Worm (Caenorhabditis elegans) whole organism, late embryonic: ENCODE data around the gene K09C4.4.

Experiments used
- C38D4.7 ChIP-seq: fragments of 200-800 bp; sonication (Bioruptor generic); optimal IDR thresholded peaks from 2 replicates; lab custom pipeline; 2018; ENCODE audit warnings: mild to moderate bottlenecking, missing genetic modification characterization, moderate library complexity, missing compliant biosample characterization
- F13H6.1 ChIP-seq: sonication (generic microtip); optimal IDR thresholded peaks from 2 replicates; lab custom pipeline; 2016; ENCODE audit warnings: missing genetic modification characterization, missing compliant biosample characterization
- T23F11.4 ChIP-seq: fragments of 200-800 bp; sonication (Bioruptor generic); optimal IDR thresholded peaks from 2 replicates; lab custom pipeline; 2018; ENCODE audit warnings: mild to moderate bottlenecking, missing genetic modification characterization, missing compliant biosample characterization
- ceh-14 ChIP-seq: sonication (generic microtip); optimal IDR thresholded peaks from 2 replicates; lab custom pipeline; 2016; ENCODE audit warnings: missing genotype, missing genetic modification characterization, missing compliant biosample characterization
- ceh-18 ChIP-seq: sonication (generic microtip); optimal IDR thresholded peaks from 2 replicates; lab custom pipeline; 2016; ENCODE audit warnings: missing genetic modification characterization, missing compliant biosample characterization
- ceh-19 ChIP-seq: fragments of 200-800 bp; sonication (Bioruptor generic); optimal IDR thresholded peaks from 2 replicates; lab custom pipeline; 2018; ENCODE audit warnings: mild to moderate bottlenecking, missing genetic modification characterization, missing compliant biosample characterization
- ceh-2 ChIP-seq: sonication (generic microtip); optimal IDR thresholded peaks from 2 replicates; lab custom pipeline; 2016; ENCODE audit warnings: missing genotype, missing genetic modification characterization, missing compliant biosample characterization
- ceh-45 ChIP-seq: fragments of 200-800 bp; sonication (Bioruptor generic); IDR thresholded peaks from 2 replicates; pipeline ENCODE4 v1.3.6; 2022; ENCODE audit warnings: missing genetic modification reagents, missing genetic modification characterization, missing compliant biosample characterization
- ceh-48 ChIP-seq: sonication (generic microtip); optimal IDR thresholded peaks from 2 replicates; lab custom pipeline; 2016; ENCODE audit warnings: missing genetic modification characterization, inconsistent platforms, missing compliant biosample characterization
- ceh-6 ChIP-seq: fragments of 200-800 bp; sonication (Bioruptor generic); optimal IDR thresholded peaks from 2 replicates; lab custom pipeline; 2018; ENCODE audit warnings: mild to moderate bottlenecking, missing genetic modification characterization, missing compliant biosample characterization
- ceh-9 ChIP-seq: sonication (generic microtip); optimal IDR thresholded peaks from 2 replicates; lab custom pipeline; 2016; ENCODE audit warnings: mild to moderate bottlenecking, missing genetic modification characterization, inconsistent platforms, missing compliant biosample characterization
- dmd-4 ChIP-seq: sonication (generic microtip); optimal IDR thresholded peaks from 2 replicates; lab custom pipeline; 2016; ENCODE audit warnings: borderline replicate concordance, missing genetic modification characterization, missing compliant biosample characterization
- elt-2 ChIP-seq: sonication (generic microtip); optimal IDR thresholded peaks from 2 replicates; lab custom pipeline; 2016; ENCODE audit warnings: missing genetic modification reagents, missing genetic modification characterization, missing compliant biosample characterization
- ets-4 ChIP-seq: sonication (generic microtip); optimal IDR thresholded peaks from 2 replicates; lab custom pipeline; 2016; ENCODE audit warnings: missing genetic modification characterization, missing compliant biosample characterization
- eyg-1 ChIP-seq: sonication (generic microtip); optimal IDR thresholded peaks from 2 replicates; lab custom pipeline; 2016; ENCODE audit warnings: missing genotype, missing genetic modification characterization, missing compliant biosample characterization
- fax-1 ChIP-seq: sonication (generic microtip); optimal IDR thresholded peaks from 2 replicates; lab custom pipeline; 2016; ENCODE audit warnings: missing genotype, missing genetic modification characterization, missing compliant biosample characterization
- fkh-10 ChIP-seq: fragments of 150-350 bp; optimal IDR thresholded peaks from 2 replicates; lab custom pipeline; 2014; ENCODE audit warnings: missing biosample characterization, missing genetic modification reagents, missing genetic modification characterization
- fkh-6 ChIP-seq: sonication (generic microtip); optimal IDR thresholded peaks from 2 replicates; lab custom pipeline; 2016; ENCODE audit warnings: missing genetic modification characterization, missing compliant biosample characterization
- gmeb-2 ChIP-seq: sonication (generic microtip); optimal IDR thresholded peaks from 2 replicates; lab custom pipeline; 2016; ENCODE audit warnings: missing genetic modification characterization, inconsistent platforms, missing compliant biosample characterization
- hlh-13 ChIP-seq: fragments of 200-800 bp; sonication (Bioruptor generic); optimal IDR thresholded peaks from 2 replicates; lab custom pipeline; 2018; ENCODE audit warnings: mild to moderate bottlenecking, missing genetic modification characterization, missing compliant biosample characterization
- hlh-30 ChIP-seq: sonication (generic microtip); optimal IDR thresholded peaks from 2 replicates; lab custom pipeline; 2017; ENCODE audit warnings: antibody characterized with exemption, missing genetic modification characterization, missing compliant biosample characterization; ENCODE audit not compliant: insufficient read depth
- lim-6 ChIP-seq: sonication (generic microtip); optimal IDR thresholded peaks from 2 replicates; lab custom pipeline; 2016; ENCODE audit warnings: missing genetic modification characterization, missing compliant biosample characterization
- lin-11 ChIP-seq: fragments of 200-800 bp; sonication (Bioruptor generic); optimal IDR thresholded peaks from 2 replicates; lab custom pipeline; 2018; ENCODE audit warnings: mild to moderate bottlenecking, missing genetic modification characterization, missing compliant biosample characterization
- madf-2 ChIP-seq: sonication (generic microtip); optimal IDR thresholded peaks from 2 replicates; lab custom pipeline; 2017; ENCODE audit warnings: missing genetic modification characterization, missing compliant biosample characterization
- mec-3 ChIP-seq: sonication (generic microtip); optimal IDR thresholded peaks from 2 replicates; lab custom pipeline; 2016; ENCODE audit warnings: borderline replicate concordance, missing genetic modification characterization, missing compliant biosample characterization
- nfya-1 ChIP-seq: sonication (generic microtip); optimal IDR thresholded peaks from 2 replicates; lab custom pipeline; 2017; ENCODE audit warnings: missing genetic modification characterization, mild to moderate bottlenecking, missing compliant biosample characterization, antibody characterized with exemption, moderate library complexity
- pag-3 ChIP-seq: sonication (generic microtip); optimal IDR thresholded peaks from 2 replicates; lab custom pipeline; 2016; ENCODE audit warnings: missing compliant biosample characterization, missing genetic modification characterization, borderline replicate concordance
- pax-1 ChIP-seq: fragments of 150-350 bp; optimal IDR thresholded peaks from 2 replicates; lab custom pipeline; 2014; ENCODE audit warnings: missing biosample characterization, missing genetic modification characterization
- ref-2 ChIP-seq: sonication (generic microtip); optimal IDR thresholded peaks from 2 replicates; lab custom pipeline; 2016; ENCODE audit warnings: missing genetic modification characterization, missing compliant biosample characterization
- sdc-2 ChIP-seq: sonication (generic microtip); optimal IDR thresholded peaks from 2 replicates; lab custom pipeline; 2016; ENCODE audit warnings: missing genotype, missing genetic modification characterization, missing compliant biosample characterization
- syd-9 ChIP-seq: sonication (generic microtip); optimal IDR thresholded peaks from 2 replicates; lab custom pipeline; 2016; ENCODE audit warnings: mild to moderate bottlenecking, missing genetic modification characterization, moderate library complexity, missing compliant biosample characterization
- unc-42 ChIP-seq: sonication (generic microtip); optimal IDR thresholded peaks from 2 replicates; lab custom pipeline; 2016; ENCODE audit warnings: missing genotype, missing genetic modification characterization, missing compliant biosample characterization
- unc-55 ChIP-seq: sonication (generic microtip); optimal IDR thresholded peaks from 2 replicates; lab custom pipeline; 2017; ENCODE audit warnings: missing biosample characterization, missing genetic modification reagents, missing genetic modification characterization

Gene K09C4.4

DNA sequence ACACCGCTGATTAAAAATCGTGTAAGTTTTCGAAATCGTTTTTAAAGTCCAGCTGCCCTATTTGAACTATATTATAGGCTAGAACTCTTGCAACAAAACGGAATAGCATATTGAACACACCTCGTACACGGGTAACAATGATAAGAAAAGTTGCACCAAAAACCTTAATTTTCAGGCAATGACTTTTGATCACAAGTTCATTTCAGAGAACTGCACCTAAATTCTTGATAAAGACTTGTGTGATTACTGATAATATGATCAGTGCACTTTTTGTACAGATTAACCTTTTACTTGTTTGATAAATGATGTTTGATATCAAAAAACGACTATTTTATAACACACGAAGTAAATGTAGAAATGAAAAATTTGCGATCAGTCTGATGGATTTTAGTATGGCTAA, 8.5 kb downstream of the K09C4.4 start:
- no peak for TF ChIP-seq pag-3 (tag; lab: Kevin White, UChicago)
- TF ChIP-seq ceh-14 (tag; lab: Kevin White, UChicago) = no peak
- TF ChIP-seq lim-6 (tag; lab: Kevin White, UChicago) = no peak
- peak; percentile 57 for TF ChIP-seq elt-2 (tag; lab: Kevin White, UChicago)
- no peak for TF ChIP-seq dmd-4 (tag; lab: Kevin White, UChicago)
- TF ChIP-seq lin-11 (tag; lab: Kevin White, UChicago) = no peak
- no peak for TF ChIP-seq ceh-9 (tag; lab: Kevin White, UChicago)

ce11 chrX:3298582-3298981, 9.3 kb downstream of the K09C4.4 start, which contains the start of gene K09C4.1:
Gene K09C4.1 (plus strand): TSS chrX:3298882.
- TF ChIP-seq hlh-30 (no peak), F13H6.1 (tag; lab: Kevin White, UChicago) (no peak), nfya-1 (tag; lab: Kevin White, UChicago) (no peak)

DNA sequence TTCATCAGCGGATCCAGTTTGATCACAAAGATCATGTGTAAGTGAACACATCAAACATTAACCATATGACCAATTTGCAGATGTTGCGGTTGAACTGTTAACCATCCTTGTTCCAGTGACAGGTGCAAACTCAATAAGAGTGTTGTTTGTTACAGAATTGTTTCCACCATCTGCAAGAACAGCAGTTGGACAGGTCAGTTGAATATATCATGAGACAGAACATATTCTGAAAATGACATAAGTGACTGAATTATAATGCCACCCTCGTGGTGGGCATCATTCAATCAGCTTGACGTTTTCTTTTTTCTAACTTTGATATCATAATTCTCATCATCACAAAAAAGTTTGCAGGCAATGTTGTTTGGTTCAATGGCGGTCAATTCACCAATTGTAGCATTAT, 11.3 kb downstream of the K09C4.4 start:
- TF ChIP-seq unc-42 (tag; lab: Kevin White, UChicago) (no peak), unc-55 (no peak), fkh-6 (no peak), mec-3 (no peak), C38D4.7 (GFP tag; lab: Kevin White, UChicago) (no peak), ref-2 (tag; lab: Kevin White, UChicago) (no peak), dmd-4 (tag; lab: Kevin White, UChicago) (no peak), fax-1 (tag; lab: Kevin White, UChicago) (no peak)

DNA sequence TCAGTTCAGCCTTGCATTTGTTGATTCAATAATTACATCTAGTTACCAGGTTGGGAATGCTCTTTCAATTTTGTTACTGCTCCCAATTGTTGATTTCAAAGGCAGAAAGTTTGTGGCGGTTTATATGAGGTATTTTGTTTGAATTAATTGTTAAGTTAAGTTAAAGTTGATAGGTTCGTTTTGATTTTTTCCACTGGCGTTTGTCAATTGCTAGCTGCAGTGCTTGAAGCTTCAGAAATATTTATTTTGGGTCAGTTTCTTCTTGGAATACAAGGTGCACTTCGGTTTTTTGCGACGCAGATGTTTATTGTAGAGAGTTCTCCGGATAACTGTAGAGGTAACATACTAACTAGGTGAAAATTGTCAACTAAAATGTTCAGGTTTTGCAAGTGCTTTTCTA, 12.5 kb downstream of the K09C4.4 start, which contains the start of gene F11D5.5:
Gene F11D5.5, plus strand, starts transcription at position 301 of the 400 bp plus-strand sequence.
- TF ChIP-seq ceh-19 = no peak
- TF ChIP-seq eyg-1 (tag; lab: Kevin White, UChicago) = no peak
- no peak for TF ChIP-seq gmeb-2
- TF ChIP-seq elt-2 (tag; lab: Kevin White, UChicago) = no peak
- no peak for TF ChIP-seq ceh-48 (tag; lab: Kevin White, UChicago)
- TF ChIP-seq ceh-2 = no peak

DNA sequence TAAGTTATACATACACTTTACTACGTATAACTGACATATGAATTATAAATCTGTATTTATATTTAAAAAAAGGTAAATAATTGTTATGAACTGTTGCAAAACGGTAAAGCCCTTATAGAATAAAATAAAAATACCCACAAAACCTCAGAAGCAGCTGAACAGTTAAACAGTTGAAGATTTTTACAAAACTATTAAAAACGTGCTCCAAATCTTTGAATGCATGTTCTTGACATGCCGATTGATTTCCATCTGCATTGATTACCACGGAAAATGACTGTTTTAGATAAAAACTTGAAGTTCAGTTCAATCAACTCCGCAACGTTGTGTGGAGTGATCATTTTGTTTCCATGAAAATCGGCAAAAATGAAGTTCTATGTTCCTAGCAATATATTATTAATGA, 14.8 kb downstream of the K09C4.4 start, which contains the start of gene F11D5.7:
Gene F11D5.7, plus strand, starts transcription at position 301 of the 400 bp plus-strand sequence.
- TF ChIP-seq ceh-14 (tag; lab: Kevin White, UChicago) (no peak), nfya-1 (tag; lab: Kevin White, UChicago) (no peak), ets-4 (tag; lab: Kevin White, UChicago) (no peak), ceh-2 (no peak), syd-9 (tag; lab: Kevin White, UChicago) (no peak), ceh-6 (no peak), ceh-18 (no peak), ceh-9 (tag; lab: Kevin White, UChicago) (no peak), dmd-4 (tag; lab: Kevin White, UChicago) (no peak), ceh-45 (GFP tag; lab: Robert Waterston, UW) (no peak), ceh-48 (tag; lab: Kevin White, UChicago) (no peak), sdc-2 (tag; lab: Kevin White, UChicago) (no peak), madf-2 (tag; lab: Kevin White, UChicago) (no peak)

ce11 chrX:3306594-3307296, 17.5 kb downstream of the K09C4.4 start:
- TF ChIP-seq ceh-14 (tag; lab: Kevin White, UChicago) (no peak), madf-2 (tag; lab: Kevin White, UChicago) (no peak), pax-1 (tag; lab: Kevin White, UChicago) (peak; percentile 99), fkh-10 (GFP tag; lab: Kevin White, UChicago) (no peak), hlh-13 (GFP tag; lab: Kevin White, UChicago) (no peak), T23F11.4 (GFP tag; lab: Kevin White, UChicago) (no peak)
